Worm (Caenorhabditis elegans) whole organism, late embryonic: ENCODE measurements around the gene F32D1.11.

Experiments used
- C08G9.2 ChIP-seq: sonication (generic microtip); optimal IDR thresholded peaks from 2 replicates; lab custom pipeline; 2016; ENCODE audit warnings: mild to moderate bottlenecking, missing genetic modification characterization, moderate library complexity, missing compliant biosample characterization
- Y22D7AL.16 ChIP-seq: sonication (generic microtip); optimal IDR thresholded peaks from 2 replicates; lab custom pipeline; 2016; ENCODE audit warnings: missing genetic modification characterization, missing compliant biosample characterization
- ahr-1 ChIP-seq: sonication (generic microtip); optimal IDR thresholded peaks from 2 replicates; lab custom pipeline; 2016; ENCODE audit warnings: missing genetic modification characterization, missing compliant biosample characterization
- ama-1 ChIP-seq: fragments of 150-350 bp; optimal IDR thresholded peaks from 2 replicates; lab custom pipeline; 2014
- ceh-18 ChIP-seq: sonication (generic microtip); optimal IDR thresholded peaks from 2 replicates; lab custom pipeline; 2016; ENCODE audit warnings: missing genetic modification characterization, missing compliant biosample characterization
- ceh-19 ChIP-seq: fragments of 200-800 bp; sonication (Bioruptor generic); optimal IDR thresholded peaks from 2 replicates; lab custom pipeline; 2018; ENCODE audit warnings: mild to moderate bottlenecking, missing genetic modification characterization, missing compliant biosample characterization
- ceh-2 ChIP-seq: sonication (generic microtip); optimal IDR thresholded peaks from 2 replicates; lab custom pipeline; 2016; ENCODE audit warnings: missing genotype, missing genetic modification characterization, missing compliant biosample characterization
- ceh-22 ChIP-seq: sonication (generic microtip); optimal IDR thresholded peaks from 2 replicates; lab custom pipeline; 2017; ENCODE audit warnings: missing biosample characterization, missing genetic modification characterization
- ceh-24 ChIP-seq: sonication (generic microtip); optimal IDR thresholded peaks from 2 replicates; lab custom pipeline; 2016; ENCODE audit warnings: mild to moderate bottlenecking, missing genetic modification characterization, missing compliant biosample characterization
- ceh-30 ChIP-seq: fragments of 150-350 bp; optimal IDR thresholded peaks from 2 replicates; lab custom pipeline; 2014; ENCODE audit warnings: missing biosample characterization, missing genetic modification characterization
- ceh-34 ChIP-seq: sonication (generic microtip); optimal IDR thresholded peaks from 2 replicates; lab custom pipeline; 2016; ENCODE audit warnings: mild to moderate bottlenecking, missing genetic modification characterization, missing compliant biosample characterization
- ceh-45 ChIP-seq: fragments of 200-800 bp; sonication (Bioruptor generic); IDR thresholded peaks from 2 replicates; pipeline ENCODE4 v1.3.6; 2022; ENCODE audit warnings: missing genetic modification reagents, missing genetic modification characterization, missing compliant biosample characterization
- ceh-48 ChIP-seq: sonication (generic microtip); optimal IDR thresholded peaks from 2 replicates; lab custom pipeline; 2016; ENCODE audit warnings: missing genetic modification characterization, inconsistent platforms, missing compliant biosample characterization
- ceh-6 ChIP-seq: fragments of 200-800 bp; sonication (Bioruptor generic); optimal IDR thresholded peaks from 2 replicates; lab custom pipeline; 2018; ENCODE audit warnings: mild to moderate bottlenecking, missing genetic modification characterization, missing compliant biosample characterization
- ceh-9 ChIP-seq: sonication (generic microtip); optimal IDR thresholded peaks from 2 replicates; lab custom pipeline; 2016; ENCODE audit warnings: mild to moderate bottlenecking, missing genetic modification characterization, inconsistent platforms, missing compliant biosample characterization
- che-1 ChIP-seq: sonication (generic microtip); optimal IDR thresholded peaks from 2 replicates; lab custom pipeline; 2016; ENCODE audit warnings: mild to moderate bottlenecking, missing genetic modification characterization, missing compliant biosample characterization
- dmd-4 ChIP-seq: sonication (generic microtip); optimal IDR thresholded peaks from 2 replicates; lab custom pipeline; 2016; ENCODE audit warnings: borderline replicate concordance, missing genetic modification characterization, missing compliant biosample characterization
- elt-4 ChIP-seq: sonication (generic microtip); optimal IDR thresholded peaks from 2 replicates; lab custom pipeline; 2016; ENCODE audit warnings: missing genetic modification characterization, missing compliant biosample characterization
- ets-4 ChIP-seq: sonication (generic microtip); optimal IDR thresholded peaks from 2 replicates; lab custom pipeline; 2016; ENCODE audit warnings: missing genetic modification characterization, missing compliant biosample characterization
- fkh-10 ChIP-seq: fragments of 150-350 bp; optimal IDR thresholded peaks from 2 replicates; lab custom pipeline; 2014; ENCODE audit warnings: missing biosample characterization, missing genetic modification reagents, missing genetic modification characterization
- fkh-6 ChIP-seq: sonication (generic microtip); optimal IDR thresholded peaks from 2 replicates; lab custom pipeline; 2016; ENCODE audit warnings: missing genetic modification characterization, missing compliant biosample characterization
- hlh-15 ChIP-seq: sonication (generic microtip); optimal IDR thresholded peaks from 2 replicates; lab custom pipeline; 2016; ENCODE audit warnings: missing genetic modification characterization, missing compliant biosample characterization
- hlh-6 ChIP-seq: sonication (generic microtip); optimal IDR thresholded peaks from 2 replicates; lab custom pipeline; 2016; ENCODE audit warnings: missing genotype, missing genetic modification characterization, missing compliant biosample characterization
- lim-6 ChIP-seq: sonication (generic microtip); optimal IDR thresholded peaks from 2 replicates; lab custom pipeline; 2016; ENCODE audit warnings: missing genetic modification characterization, missing compliant biosample characterization
- lin-11 ChIP-seq: fragments of 200-800 bp; sonication (Bioruptor generic); optimal IDR thresholded peaks from 2 replicates; lab custom pipeline; 2018; ENCODE audit warnings: mild to moderate bottlenecking, missing genetic modification characterization, missing compliant biosample characterization
- nfya-1 ChIP-seq: sonication (generic microtip); optimal IDR thresholded peaks from 2 replicates; lab custom pipeline; 2017; ENCODE audit warnings: missing genetic modification characterization, mild to moderate bottlenecking, missing compliant biosample characterization, antibody characterized with exemption, moderate library complexity
- nhr-11 ChIP-seq: fragments of 150-350 bp; optimal IDR thresholded peaks from 2 replicates; lab custom pipeline; 2014; ENCODE audit warnings: missing biosample characterization, missing genetic modification characterization
- npax-4 ChIP-seq: sonication (generic microtip); optimal IDR thresholded peaks from 2 replicates; lab custom pipeline; 2016; ENCODE audit warnings: missing genetic modification characterization, missing compliant biosample characterization
- odd-2 ChIP-seq: sonication (generic microtip); optimal IDR thresholded peaks from 2 replicates; lab custom pipeline; 2017; ENCODE audit warnings: antibody characterized with exemption, mild to moderate bottlenecking, missing genetic modification characterization, missing compliant biosample characterization
- pag-3 ChIP-seq: sonication (generic microtip); optimal IDR thresholded peaks from 2 replicates; lab custom pipeline; 2016; ENCODE audit warnings: missing compliant biosample characterization, missing genetic modification characterization, borderline replicate concordance
- pat-9 ChIP-seq: fragments of 200-800 bp; sonication (Bioruptor generic); optimal IDR thresholded peaks from 2 replicates; lab custom pipeline; 2018; ENCODE audit warnings: mild to moderate bottlenecking, missing genetic modification characterization, moderate library complexity, missing compliant biosample characterization
- pax-1 ChIP-seq: fragments of 150-350 bp; optimal IDR thresholded peaks from 2 replicates; lab custom pipeline; 2014; ENCODE audit warnings: missing biosample characterization, missing genetic modification characterization
- pha-2 ChIP-seq: sonication (generic microtip); optimal IDR thresholded peaks from 2 replicates; lab custom pipeline; 2017; ENCODE audit warnings: mild to moderate bottlenecking, missing genetic modification characterization, missing compliant biosample characterization
- pha-4 ChIP-seq: fragments of 150-350 bp; optimal IDR thresholded peaks from 2 replicates; lab custom pipeline; 2018; ENCODE audit warnings: missing biosample characterization, missing genetic modification reagents, missing genetic modification characterization
- pros-1 ChIP-seq: fragments of 150-350 bp; optimal IDR thresholded peaks from 2 replicates; lab custom pipeline; 2014; ENCODE audit warnings: missing biosample characterization, missing genetic modification reagents, missing genetic modification characterization
- rnt-1 ChIP-seq: sonication (generic microtip); optimal IDR thresholded peaks from 2 replicates; lab custom pipeline; 2016; ENCODE audit warnings: missing genetic modification characterization, missing compliant biosample characterization
- sox-2 ChIP-seq: fragments of 200-800 bp; sonication (Bioruptor generic); IDR thresholded peaks from 2 replicates; pipeline ENCODE4 v1.3.6; 2022; ENCODE audit warnings: missing genetic modification reagents, missing genetic modification characterization, missing compliant biosample characterization
- sox-4 ChIP-seq: sonication (generic microtip); optimal IDR thresholded peaks from 2 replicates; lab custom pipeline; 2017; ENCODE audit warnings: mild to moderate bottlenecking, missing genetic modification characterization, inconsistent platforms, missing compliant biosample characterization
- tbx-2 ChIP-seq: sonication (generic microtip); optimal IDR thresholded peaks from 2 replicates; lab custom pipeline; 2016; ENCODE audit warnings: missing genetic modification characterization, missing compliant biosample characterization
- ttx-3 ChIP-seq: sonication (generic microtip); optimal IDR thresholded peaks from 2 replicates; lab custom pipeline; 2016; ENCODE audit warnings: missing genetic modification reagents, missing genetic modification characterization, missing compliant biosample characterization
- unc-42 ChIP-seq: sonication (generic microtip); optimal IDR thresholded peaks from 2 replicates; lab custom pipeline; 2016; ENCODE audit warnings: missing genotype, missing genetic modification characterization, missing compliant biosample characterization
- ztf-16 ChIP-seq: sonication (generic microtip); optimal IDR thresholded peaks from 2 replicates; lab custom pipeline; 2017; ENCODE audit warnings: missing genetic modification characterization, missing compliant biosample characterization

F32D1.11 gene

ce11 chrV:4398127-4398526, 31.8 kb upstream of the F32D1.11 start:
- TF ChIP-seq ceh-45 = no peak

- TF ChIP-seq elt-4 (tag; lab: Kevin White, UChicago) (no peak), ceh-18 (tag; lab: Kevin White, UChicago) (no peak), ets-4 (tag; lab: Kevin White, UChicago) (no peak), ttx-3 (tag; lab: Kevin White, UChicago) (no peak), unc-42 (tag; lab: Kevin White, UChicago) (no peak), ceh-22 (tag; lab: Kevin White, UChicago) (no peak), ztf-16 (tag; lab: Kevin White, UChicago) (no peak), lim-6 (tag; lab: Kevin White, UChicago) (no peak), ceh-19 (GFP tag; lab: Kevin White, UChicago) (no peak), pag-3 (tag; lab: Kevin White, UChicago) (no peak), lin-11 (no peak), ceh-6 (GFP tag; lab: Kevin White, UChicago) (no peak), sox-4 (no peak)
Measured at ce11 chrV:4396257-4396656, 29.9 kb upstream of the F32D1.11 start, which contains the start of gene F13A2.3. F13A2.3 (minus strand) TSS chrV:4396357.

- no peak for TF ChIP-seq pha-2 (tag; lab: Kevin White, UChicago)
- TF ChIP-seq sox-2 (GFP tag; lab: Robert Waterston, UW) = no peak
- no peak for TF ChIP-seq dmd-4 (tag; lab: Kevin White, UChicago)
- TF ChIP-seq npax-4 (tag; lab: Kevin White, UChicago) = no peak
- no peak for TF ChIP-seq tbx-2 (tag; lab: Kevin White, UChicago)
Measured at ce11 chrV:4387916-4388315, 21.6 kb upstream of the F32D1.11 start.

ce11 chrV:4387402-4387801, 21.1 kb upstream of the F32D1.11 start, which contains the start of gene F13A2.9:
F13A2.9 (minus strand) TSS chrV:4387502.
- TF ChIP-seq dmd-4 (tag; lab: Kevin White, UChicago) = no peak
- TF ChIP-seq che-1 = no peak
- no peak for TF ChIP-seq ceh-24 (tag; lab: Kevin White, UChicago)
- TF ChIP-seq pat-9 (tag; lab: Kevin White, UChicago) = no peak
- no peak for TF ChIP-seq ceh-45
- TF ChIP-seq ceh-34 = no peak
- no peak for TF ChIP-seq ceh-9 (tag; lab: Kevin White, UChicago)
- TF ChIP-seq hlh-15 (tag; lab: Kevin White, UChicago) = no peak
- TF ChIP-seq ceh-48 (tag; lab: Kevin White, UChicago) = no peak
- no peak for TF ChIP-seq nfya-1 (tag; lab: Kevin White, UChicago)
- TF ChIP-seq fkh-10 (GFP tag; lab: Kevin White, UChicago) = no peak
- no peak for TF ChIP-seq ama-1 (lab: Kevin White, UChicago)
- TF ChIP-seq odd-2 (tag; lab: Kevin White, UChicago) = no peak
- no peak for TF ChIP-seq pag-3 (tag; lab: Kevin White, UChicago)
- no peak for TF ChIP-seq Y22D7AL.16 (tag; lab: Kevin White, UChicago)
- no peak for TF ChIP-seq pha-2 (tag; lab: Kevin White, UChicago)
- TF ChIP-seq ahr-1 = no peak
- no peak for TF ChIP-seq nhr-11 (tag; lab: Kevin White, UChicago)
- TF ChIP-seq pax-1 (tag; lab: Kevin White, UChicago) = no peak
- no peak for TF ChIP-seq fkh-6
- TF ChIP-seq, all 69 proteins: peak for 0

- no peak for TF ChIP-seq sox-4
- TF ChIP-seq ceh-45 = no peak
- no peak for TF ChIP-seq lin-11
- no peak for TF ChIP-seq fkh-10 (GFP tag; lab: Kevin White, UChicago)
- TF ChIP-seq ceh-30 (tag; lab: Kevin White, UChicago) = no peak
- no peak for TF ChIP-seq ceh-2 (tag; lab: Kevin White, UChicago)
- TF ChIP-seq pros-1 (tag; lab: Kevin White, UChicago) = no peak
- no peak for TF ChIP-seq ceh-9 (tag; lab: Kevin White, UChicago)
- no peak for TF ChIP-seq hlh-15 (tag; lab: Kevin White, UChicago)
- TF ChIP-seq rnt-1 (tag; lab: Kevin White, UChicago) = no peak
- no peak for TF ChIP-seq ceh-19 (GFP tag; lab: Kevin White, UChicago)
- no peak for TF ChIP-seq pha-4
- no peak for TF ChIP-seq odd-2 (tag; lab: Kevin White, UChicago)
- TF ChIP-seq C08G9.2 (tag; lab: Kevin White, UChicago) = no peak
- TF ChIP-seq hlh-6 = no peak
- TF ChIP-seq, all 69 proteins: peak for 0
Measured at ce11 chrV:4386173-4386572, 19.8 kb upstream of the F32D1.11 start, which contains the start of gene F13A2.10. F13A2.10 (minus strand) TSS chrV:4386273.
